Worm (Caenorhabditis elegans) whole organism, L4 larva: ENCODE data around the gene srxa-10.
A peak's percentile ranks its signal among the peaks of the same experiment; 100 is the strongest.

Source experiments
- F10B5.3 ChIP-seq: sonication (generic microtip); optimal IDR thresholded peaks from 2 replicates; lab custom pipeline; 2016; ENCODE audit warnings: mild to moderate bottlenecking, missing genetic modification characterization, missing compliant biosample characterization
- F26F4.8 ChIP-seq: fragments of 200-800 bp; sonication (Bioruptor generic); conservative IDR thresholded peaks from 2 replicates; pipeline ENCODE4 v1.3.6; 2022; ENCODE audit warnings: missing genetic modification characterization, missing compliant biosample characterization
- F49E8.2 ChIP-seq: sonication (generic microtip); optimal IDR thresholded peaks from 2 replicates; lab custom pipeline; 2016; ENCODE audit warnings: missing compliant biosample characterization, mild to moderate bottlenecking, missing genetic modification characterization, borderline replicate concordance
- R02D3.7 ChIP-seq: fragments of 150-350 bp; sonication (generic microtip); optimal IDR thresholded peaks from 3 replicates; lab custom pipeline; 2014; ENCODE audit warnings: missing biosample characterization, missing genetic modification characterization
- T20F7.1 ChIP-seq: fragments of 200-800 bp; sonication (Bioruptor generic); optimal IDR thresholded peaks from 2 replicates; lab custom pipeline; 2018; ENCODE audit warnings: mild to moderate bottlenecking, missing genetic modification characterization, missing compliant biosample characterization
- T26A8.4 ChIP-seq: fragments of 200-800 bp; sonication (Bioruptor generic); IDR thresholded peaks from 2 replicates; pipeline ENCODE4 v1.3.6; 2022; ENCODE audit warnings: missing genetic modification characterization, missing compliant biosample characterization
- Y105C5A.15 ChIP-seq: fragments of 200-800 bp; sonication (Bioruptor generic); IDR thresholded peaks from 2 replicates; pipeline ENCODE4 v1.3.6; 2022; ENCODE audit warnings: missing genetic modification characterization, missing compliant biosample characterization
- Y48G9A.11 ChIP-seq: fragments of 200-800 bp; sonication (Bioruptor generic); IDR thresholded peaks from 2 replicates; pipeline ENCODE4 v1.3.6; 2022; ENCODE audit warnings: missing genetic modification reagents, missing genetic modification characterization, missing compliant biosample characterization
- ZK337.2 ChIP-seq: fragments of 200-800 bp; sonication (Bioruptor generic); IDR thresholded peaks from 2 replicates; pipeline ENCODE4 v1.3.6; 2022; ENCODE audit warnings: missing genetic modification reagents, missing genetic modification characterization, missing compliant biosample characterization
- ZK546.5 ChIP-seq, 2 experiments: sonication (generic microtip); optimal IDR thresholded peaks; 2 replicates each; lab custom pipeline; 2017; ENCODE audit warnings: missing biosample characterization in 2 of 2, missing genetic modification characterization in 2 of 2
- aha-1 ChIP-seq: fragments of 150-350 bp; peaks from one replicate; lab custom pipeline; 2014; ENCODE audit warnings: missing biosample characterization, missing genetic modification characterization
- ceh-32 ChIP-seq: sonication (generic microtip); optimal IDR thresholded peaks from 2 replicates; lab custom pipeline; 2016; ENCODE audit warnings: mild to moderate bottlenecking, missing genetic modification characterization, missing compliant biosample characterization; ENCODE audit not compliant: poor library complexity
- daf-16 ChIP-seq, 3 experiments: sonication (generic microtip); optimal IDR thresholded peaks; 2 replicates each; lab custom pipeline; 2016 to 2017; ENCODE audit warnings: missing genetic modification characterization in 3 of 3, missing genetic modification reagents in 3 of 3, mild to moderate bottlenecking in 2 of 3, missing compliant biosample characterization in 2 of 3, missing biosample characterization in 1 of 3, moderate library complexity in 1 of 3
- dmd-6 ChIP-seq: fragments of 200-800 bp; sonication (Bioruptor generic); IDR thresholded peaks from 2 replicates; pipeline ENCODE4 v1.3.6; 2022; ENCODE audit warnings: missing genetic modification reagents, missing genetic modification characterization, missing compliant biosample characterization
- dmd-9 ChIP-seq: fragments of 200-800 bp; sonication (Bioruptor generic); IDR thresholded peaks from 2 replicates; pipeline ENCODE4 v1.3.6; 2022; ENCODE audit warnings: missing genetic modification reagents, missing genetic modification characterization, missing compliant biosample characterization
- dve-1 ChIP-seq: sonication (generic microtip); optimal IDR thresholded peaks from 2 replicates; lab custom pipeline; 2017; ENCODE audit warnings: antibody characterized with exemption, mild to moderate bottlenecking, missing genetic modification characterization, missing compliant biosample characterization; ENCODE audit not compliant: insufficient read depth
- lin-1 ChIP-seq: fragments of 200-800 bp; sonication (Bioruptor generic); IDR thresholded peaks from 2 replicates; pipeline ENCODE4 v1.3.6; 2022; ENCODE audit warnings: missing genetic modification reagents, missing genetic modification characterization, missing compliant biosample characterization
- lin-38 ChIP-seq: fragments of 200-800 bp; sonication (Bioruptor generic); IDR thresholded peaks from 2 replicates; pipeline ENCODE4 v1.3.6; 2022; ENCODE audit warnings: missing genetic modification reagents, missing genetic modification characterization, missing compliant biosample characterization
- lin-39 ChIP-seq: fragments of 150-350 bp; optimal IDR thresholded peaks from 2 replicates; lab custom pipeline; 2014; ENCODE audit warnings: missing biosample characterization, missing genetic modification reagents, missing genetic modification characterization
- lir-3 ChIP-seq: sonication (generic microtip); optimal IDR thresholded peaks from 2 replicates; lab custom pipeline; 2016; ENCODE audit warnings: mild to moderate bottlenecking, missing genetic modification characterization, missing compliant biosample characterization
- lsy-2 ChIP-seq, 2 experiments: fragments of 150-350 bp in 1 of 2; sonication (generic microtip) in 1 of 2; optimal IDR thresholded peaks; 2 replicates each; lab custom pipeline; 2014 to 2017; ENCODE audit warnings: missing biosample characterization in 2 of 2, missing genetic modification characterization in 2 of 2
- mdt-29 ChIP-seq: fragments of 200-800 bp; sonication (Bioruptor generic); IDR thresholded peaks from 2 replicates; pipeline ENCODE4 v1.3.6; 2022; ENCODE audit warnings: missing genetic modification reagents, missing genetic modification characterization, missing compliant biosample characterization
- mep-1 ChIP-seq: fragments of 150-350 bp; sonication (generic microtip); optimal IDR thresholded peaks from 3 replicates; lab custom pipeline; 2014; ENCODE audit warnings: missing biosample characterization, missing genetic modification characterization
- mes-2 ChIP-seq: sonication (generic microtip); optimal IDR thresholded peaks from 2 replicates; lab custom pipeline; 2016; ENCODE audit warnings: missing genotype, mild to moderate bottlenecking, missing genetic modification characterization, missing compliant biosample characterization; ENCODE audit not compliant: poor library complexity, severe bottlenecking
- mxl-2 ChIP-seq: fragments of 200-800 bp; sonication (Bioruptor generic); conservative IDR thresholded peaks from 2 replicates; pipeline ENCODE4 v1.3.6; 2022; ENCODE audit warnings: missing genetic modification reagents, missing genetic modification characterization, missing compliant biosample characterization
- nhr-11 ChIP-seq: fragments of 150-350 bp; optimal IDR thresholded peaks from 2 replicates; lab custom pipeline; 2014; ENCODE audit warnings: missing biosample characterization, missing genetic modification characterization
- nhr-111 ChIP-seq: fragments of 200-800 bp; sonication (Bioruptor generic); optimal IDR thresholded peaks from 2 replicates; lab custom pipeline; 2018; ENCODE audit warnings: mild to moderate bottlenecking, missing genetic modification characterization, missing compliant biosample characterization
- nhr-28 ChIP-seq: fragments of 150-350 bp; optimal IDR thresholded peaks from 2 replicates; lab custom pipeline; 2014; ENCODE audit warnings: missing biosample characterization, missing genetic modification characterization
- nhr-42 ChIP-seq: fragments of 200-800 bp; sonication (Bioruptor generic); IDR thresholded peaks from 2 replicates; pipeline ENCODE4 v1.3.6; 2022; ENCODE audit warnings: missing genetic modification characterization, missing compliant biosample characterization
- nhr-48 ChIP-seq: sonication (generic microtip); optimal IDR thresholded peaks from 2 replicates; lab custom pipeline; 2016; ENCODE audit warnings: mild to moderate bottlenecking, missing genetic modification characterization, missing compliant biosample characterization
- nhr-77 ChIP-seq: fragments of 150-350 bp; optimal IDR thresholded peaks from 2 replicates; lab custom pipeline; 2014; ENCODE audit warnings: missing biosample characterization, missing genetic modification characterization
- pha-4 ChIP-seq, 2 experiments: fragments of 150-350 bp in 1 of 2; fragments of 200-800 bp in 1 of 2; sonication (Bioruptor generic) in 1 of 2; IDR thresholded peaks in 1 of 2; optimal IDR thresholded peaks in 1 of 2; 2 replicates each; pipeline versions ENCODE4 v1.3.6 to Lab custom; 2014 to 2022; ENCODE audit warnings: missing genetic modification characterization in 2 of 2, missing genetic modification reagents in 2 of 2, missing biosample characterization in 1 of 2, missing compliant biosample characterization in 1 of 2
- pqm-1 ChIP-seq: sonication (generic microtip); optimal IDR thresholded peaks from 2 replicates; lab custom pipeline; 2017; ENCODE audit warnings: missing biosample characterization, missing genetic modification characterization
- sdz-12 ChIP-seq: fragments of 200-800 bp; sonication (Bioruptor generic); optimal IDR thresholded peaks from 2 replicates; lab custom pipeline; 2018; ENCODE audit warnings: mild to moderate bottlenecking, missing genetic modification characterization, missing compliant biosample characterization
- spr-3 ChIP-seq: fragments of 200-800 bp; sonication (Bioruptor generic); optimal IDR thresholded peaks from 2 replicates; lab custom pipeline; 2018; ENCODE audit warnings: mild to moderate bottlenecking, missing genetic modification characterization, missing compliant biosample characterization
- tag-97 ChIP-seq: fragments of 200-800 bp; sonication (Bioruptor generic); IDR thresholded peaks from 2 replicates; pipeline ENCODE4 v1.3.6; 2022; ENCODE audit warnings: missing genetic modification characterization, missing compliant biosample characterization
- tra-1 ChIP-seq: fragments of 200-800 bp; sonication (Bioruptor generic); IDR thresholded peaks from 2 replicates; pipeline ENCODE4 v1.3.6; 2022; ENCODE audit warnings: missing genetic modification reagents, missing genetic modification characterization, missing compliant biosample characterization
- zag-1 ChIP-seq: fragments of 150-350 bp; optimal IDR thresholded peaks from 2 replicates; lab custom pipeline; 2014; ENCODE audit warnings: missing biosample characterization, missing genetic modification characterization
- zfp-2 ChIP-seq: sonication (generic microtip); optimal IDR thresholded peaks from 2 replicates; lab custom pipeline; 2016; ENCODE audit warnings: mild to moderate bottlenecking, missing genetic modification characterization, missing compliant biosample characterization
- zfp-3 ChIP-seq: fragments of 200-800 bp; sonication (Bioruptor generic); conservative IDR thresholded peaks from 2 replicates; pipeline ENCODE4 v1.3.6; 2022; ENCODE audit warnings: missing genetic modification reagents, missing genetic modification characterization, missing compliant biosample characterization
- ztf-11 ChIP-seq: fragments of 150-350 bp; optimal IDR thresholded peaks from 2 replicates; lab custom pipeline; 2014; ENCODE audit warnings: missing biosample characterization, missing genetic modification characterization

The srxa-10 gene

ce11 chrIII:9789607-9790073 is 6.7 kb downstream of the srxa-10 start, which contains the start of gene R10E11.5:
Gene R10E11.5, minus strand, starts transcription at chrIII:9789657.
- TF ChIP-seq mdt-29 (GFP tag; lab: Robert Waterston, UW), result no peak
- TF ChIP-seq tra-1 (GFP tag; lab: Robert Waterston, UW), result no peak
- TF ChIP-seq ceh-32 (tag; lab: Kevin White, UChicago), result no peak
- TF ChIP-seq nhr-111 (GFP tag; lab: Kevin White, UChicago), result no peak

- TF ChIP-seq mes-2 (tag; lab: Kevin White, UChicago) (no peak), lir-3 (tag; lab: Kevin White, UChicago) (no peak), lsy-2 (tag; optimal IDR thresholded peaks at IDR 0.05; lab: Kevin White, UChicago) (no peak), pha-4 (GFP tag; IDR thresholded peaks at IDR 0.05; lab: Robert Waterston, UW) (no peak), pha-4 (tag; optimal IDR thresholded peaks at IDR 0.05; lab: Kevin White, UChicago) (no peak), spr-3 (GFP tag; lab: Kevin White, UChicago) (no peak), ZK337.2 (GFP tag; lab: Robert Waterston, UW) (no peak), mdt-29 (GFP tag; lab: Robert Waterston, UW) (no peak), F49E8.2 (tag; lab: Kevin White, UChicago) (no peak), T20F7.1 (GFP tag; lab: Kevin White, UChicago) (no peak), T26A8.4 (GFP tag; lab: Robert Waterston, UW) (no peak), mep-1 (no peak), Y48G9A.11 (GFP tag; lab: Robert Waterston, UW) (no peak)
- TF ChIP-seq, all 104 proteins: peak for 0
These were observed 7.3 kb downstream of the srxa-10 start for ce11 chrIII:9789083-9789482.

- TF ChIP-seq dmd-6 (GFP tag; lab: Robert Waterston, UW) (peak; percentile 74), sdz-12 (no peak), nhr-11 (no peak), zfp-2 (tag; lab: Kevin White, UChicago) (no peak), nhr-77 (tag; lab: Kevin White, UChicago) (peak; percentile 17), T20F7.1 (GFP tag; lab: Kevin White, UChicago) (peak; percentile 5), lin-38 (0 out of 2 replicates have a peak, but pooled peaks have one; percentile 31), dve-1 (tag; lab: Kevin White, UChicago) (peak; percentile 54), pqm-1 (peak; percentile 88), nhr-28 (tag; lab: Kevin White, UChicago) (peak; percentile 40), F26F4.8 (GFP tag; lab: Robert Waterston, UW) (no peak), nhr-48 (tag; lab: Kevin White, UChicago) (no peak), daf-16 (GFP tag; optimal IDR thresholded peaks at IDR 0.05; lab: Kevin White, UChicago) (no peak), daf-16 (tag; optimal IDR thresholded peaks at IDR 0.05; lab: Kevin White, UChicago) (peak; percentile 33), lsy-2 (tag; optimal IDR thresholded peaks at IDR 0.05; lab: Kevin White, UChicago) (peak in 1 of 2 experiments; percentile 10)
These were observed 9.6 kb downstream of the srxa-10 start for ce11 chrIII:9786776-9787175.

- no peak for TF ChIP-seq F10B5.3 (tag; lab: Kevin White, UChicago)
- no peak for TF ChIP-seq R02D3.7
- no peak for TF ChIP-seq nhr-42 (GFP tag; lab: Robert Waterston, UW)
- TF ChIP-seq ztf-11, result no peak
- no peak for TF ChIP-seq tag-97 (GFP tag; lab: Robert Waterston, UW)
- no peak for TF ChIP-seq lin-39 (tag; lab: Kevin White, UChicago)
- TF ChIP-seq ZK546.5 (tag; optimal IDR thresholded peaks at IDR 0.05; lab: Kevin White, UChicago), result no peak
- TF ChIP-seq aha-1 (tag; lab: Kevin White, UChicago), result peak; percentile 26
- peak; percentile 40 for TF ChIP-seq spr-3 (GFP tag; lab: Kevin White, UChicago)
- no peak for TF ChIP-seq zag-1 (tag; lab: Kevin White, UChicago)
- peak; percentile 65 for TF ChIP-seq mep-1
- TF ChIP-seq lin-38, result peak; percentile 62
- peak in 1 of 2 experiments; percentile 62 for TF ChIP-seq daf-16 (GFP tag; optimal IDR thresholded peaks at IDR 0.05; lab: Kevin White, UChicago)
- TF ChIP-seq daf-16 (tag; optimal IDR thresholded peaks at IDR 0.05; lab: Kevin White, UChicago), result peak; percentile 61
- TF ChIP-seq nhr-48 (tag; lab: Kevin White, UChicago), result peak; percentile 26
- peak; percentile 83 for TF ChIP-seq zfp-3 (GFP tag; lab: Robert Waterston, UW)
- peak; percentile 47 for TF ChIP-seq T20F7.1 (GFP tag; lab: Kevin White, UChicago)
- TF ChIP-seq Y105C5A.15 (GFP tag; lab: Robert Waterston, UW), result 0 out of 2 replicates have a peak, but pooled peaks have one; percentile 7
- peak; percentile 51 for TF ChIP-seq nhr-111 (GFP tag; lab: Kevin White, UChicago)
- TF ChIP-seq lin-1, result no peak
- TF ChIP-seq lsy-2 (tag; optimal IDR thresholded peaks at IDR 0.05; lab: Kevin White, UChicago), result peak in 1 of 2 experiments; percentile 50
- TF ChIP-seq sdz-12, result peak; percentile 76
- no peak for TF ChIP-seq dmd-9
- TF ChIP-seq dve-1 (tag; lab: Kevin White, UChicago), result peak; percentile 78
- 0 out of 2 replicates have a peak, but pooled peaks have one; percentile 4 for TF ChIP-seq pha-4 (GFP tag; IDR thresholded peaks at IDR 0.05; lab: Robert Waterston, UW)
- TF ChIP-seq pha-4 (tag; optimal IDR thresholded peaks at IDR 0.05; lab: Kevin White, UChicago), result no peak
- TF ChIP-seq mxl-2 (GFP tag; lab: Robert Waterston, UW), result no peak
These were observed 13.2 kb downstream of the srxa-10 start for ce11 chrIII:9783133-9783590.
